Fruit fly (Drosophila melanogaster) whole organism, embryonic: Measurements from ENCODE around the gene Set2.

Experiments
- Abd-B ChIP-seq: fragments of 200-800 bp; sonication (Bioruptor generic); optimal IDR thresholded peaks from 2 replicates; lab custom pipeline; 2018; ENCODE audit warnings: missing biosample characterization, mild to moderate bottlenecking, missing genetic modification characterization, moderate library complexity
- Blimp-1 ChIP-seq: fragments of 200-800 bp; sonication (Bioruptor generic); optimal IDR thresholded peaks from 3 replicates; lab custom pipeline; 2018; ENCODE audit warnings: missing biosample characterization, missing genetic modification characterization, mild to moderate bottlenecking, moderate library complexity, missing genetic modification reagents
- C15 ChIP-seq: fragments of 200-800 bp; sonication (Bioruptor generic); IDR thresholded peaks from 3 replicates; pipeline ENCODE4 v1.3.6; 2022; ENCODE audit warnings: missing biosample characterization, missing genetic modification characterization
- CG10147 ChIP-seq: fragments of 200-800 bp; sonication (Bioruptor generic); optimal IDR thresholded peaks from 2 replicates; lab custom pipeline; 2019; ENCODE audit warnings: missing biosample characterization, mild to moderate bottlenecking, missing genetic modification characterization, moderate library complexity
- CG10959 ChIP-seq: fragments of 200-800 bp; sonication (Bioruptor generic); IDR thresholded peaks from 2 replicates; pipeline ENCODE4 v1.3.6; 2022; ENCODE audit warnings: missing biosample characterization, missing genetic modification characterization
- CG10979 ChIP-seq: fragments of 200-800 bp; sonication (Bioruptor generic); optimal IDR thresholded peaks from 2 replicates; lab custom pipeline; 2018; ENCODE audit warnings: missing biosample characterization, mild to moderate bottlenecking, missing genetic modification characterization, moderate library complexity
- CG12219 ChIP-seq: fragments of 200-800 bp; sonication (Bioruptor generic); optimal IDR thresholded peaks from 3 replicates; lab custom pipeline; 2018; ENCODE audit warnings: missing biosample characterization, mild to moderate bottlenecking, missing genetic modification characterization
- CG15011 ChIP-seq: fragments of 200-800 bp; sonication (Bioruptor generic); optimal IDR thresholded peaks from 3 replicates; lab custom pipeline; 2018; ENCODE audit warnings: missing biosample characterization, mild to moderate bottlenecking, missing genetic modification characterization
- CG15514 ChIP-seq: fragments of 200-800 bp; sonication (Bioruptor generic); optimal IDR thresholded peaks from 3 replicates; lab custom pipeline; 2017; ENCODE audit warnings: missing biosample characterization, missing genetic modification characterization, mild to moderate bottlenecking, moderate library complexity, missing genetic modification reagents
- CG1647 ChIP-seq: fragments of 200-800 bp; sonication (Bioruptor generic); optimal IDR thresholded peaks from 3 replicates; lab custom pipeline; 2016; ENCODE audit warnings: missing biosample characterization, missing genetic modification characterization
- CG1792 ChIP-seq: fragments of 200-800 bp; sonication (Bioruptor generic); optimal IDR thresholded peaks from 2 replicates; lab custom pipeline; 2016; ENCODE audit warnings: missing biosample characterization, missing genetic modification characterization
- CG18011 ChIP-seq: fragments of 200-800 bp; sonication (Bioruptor generic); optimal IDR thresholded peaks from 2 replicates; lab custom pipeline; 2017; ENCODE audit warnings: missing biosample characterization, missing genetic modification characterization, mild to moderate bottlenecking, moderate library complexity, missing genotype
- CG31224 ChIP-seq: fragments of 200-800 bp; sonication (Bioruptor generic); IDR thresholded peaks from 2 replicates; pipeline ENCODE4 v1.3.6; 2022; ENCODE audit warnings: missing biosample characterization, missing genetic modification characterization
- CG7372 ChIP-seq: fragments of 200-800 bp; sonication (Bioruptor generic); IDR thresholded peaks from 2 replicates; pipeline ENCODE4 v1.3.6; 2022; ENCODE audit warnings: missing biosample characterization, missing genetic modification characterization
- CG8290 ChIP-seq, 3 experiments: fragments of 200-800 bp; sonication (Bioruptor generic); optimal IDR thresholded peaks; 2 replicates each; lab custom pipeline; 2016 to 2019; ENCODE audit warnings: missing biosample characterization in 3 of 3, missing genetic modification characterization in 3 of 3, mild to moderate bottlenecking in 2 of 3, moderate library complexity in 1 of 3
- CG8924 ChIP-seq: fragments of 200-800 bp; optimal IDR thresholded peaks from 3 replicates; lab custom pipeline; 2019; ENCODE audit warnings: missing biosample characterization, mild to moderate bottlenecking, missing genetic modification characterization, moderate library complexity
- CG9609 ChIP-seq: fragments of 200-800 bp; sonication (Bioruptor generic); optimal IDR thresholded peaks from 3 replicates; lab custom pipeline; 2016; ENCODE audit warnings: missing biosample characterization, missing genetic modification characterization
- CG9876 ChIP-seq: fragments of 200-800 bp; sonication (Bioruptor generic); optimal IDR thresholded peaks from 2 replicates; lab custom pipeline; 2016; ENCODE audit warnings: missing biosample characterization, missing genetic modification characterization
- D ChIP-seq, 2 experiments: fragments of 200-800 bp in 1 of 2; fragments of >200 bp in 1 of 2; sonication (Bioruptor generic) in 1 of 2; optimal IDR thresholded peaks; 2 replicates in 1 of 2; 3 replicates in 1 of 2; lab custom pipeline; 2017; ENCODE audit warnings: mild to moderate bottlenecking in 1 of 2, missing biosample characterization in 1 of 2, missing genetic modification characterization in 1 of 2, missing genetic modification reagents in 1 of 2
- Dp ChIP-seq: fragments of 200-800 bp; sonication (Bioruptor generic); optimal IDR thresholded peaks from 2 replicates; lab custom pipeline; 2018; ENCODE audit warnings: missing biosample characterization, mild to moderate bottlenecking, missing genetic modification characterization, moderate library complexity
- Gug ChIP-seq: fragments of 200-800 bp; sonication (Bioruptor generic); IDR thresholded peaks from 4 replicates; pipeline ENCODE4 v1.3.6; 2022; ENCODE audit warnings: missing biosample characterization, missing genetic modification characterization
- H2.0 ChIP-seq: fragments of 200-800 bp; sonication (Bioruptor generic); IDR thresholded peaks from 2 replicates; pipeline ENCODE4 v1.3.6; 2022; ENCODE audit warnings: missing biosample characterization, missing genetic modification characterization
- MESR4 ChIP-seq: fragments of 200-800 bp; sonication (Bioruptor generic); optimal IDR thresholded peaks from 2 replicates; lab custom pipeline; 2018; ENCODE audit warnings: missing biosample characterization, mild to moderate bottlenecking, missing genetic modification characterization, moderate library complexity
- Pdp1 ChIP-seq, 2 experiments: fragments of 200-800 bp; sonication (Bioruptor generic); optimal IDR thresholded peaks; 3 replicates each; lab custom pipeline; 2016; ENCODE audit warnings: missing biosample characterization in 2 of 2, missing genetic modification characterization in 2 of 2, mild to moderate bottlenecking in 1 of 2, moderate library complexity in 1 of 2
- Sry-δ ChIP-seq: fragments of 200-800 bp; sonication (Bioruptor generic); optimal IDR thresholded peaks from 2 replicates; lab custom pipeline; 2016; ENCODE audit warnings: missing biosample characterization, missing genetic modification characterization
- Stat92E ChIP-seq, 3 experiments: fragments of >200 bp in 2 of 3; fragments of 200-800 bp in 1 of 3; sonication (Bioruptor generic) in 1 of 3; optimal IDR thresholded peaks; 2 replicates each; lab custom pipeline; 2017 to 2019; ENCODE audit warnings: missing biosample characterization in 3 of 3, missing genetic modification characterization in 3 of 3, mild to moderate bottlenecking in 1 of 3, moderate library complexity in 1 of 3
- TFAM ChIP-seq: fragments of 200-800 bp; sonication (Bioruptor generic); optimal IDR thresholded peaks from 2 replicates; lab custom pipeline; 2017; ENCODE audit warnings: missing biosample characterization, missing genetic modification characterization, inconsistent platforms
- amos ChIP-seq: fragments of 200-800 bp; sonication (Bioruptor generic); IDR thresholded peaks from 2 replicates; pipeline ENCODE4 v1.3.6; 2022; ENCODE audit warnings: missing biosample characterization, missing genetic modification characterization; ENCODE audit not compliant: partially characterized antibody
- aop ChIP-seq: fragments of 200-800 bp; sonication (Bioruptor generic); IDR thresholded peaks from 2 replicates; pipeline ENCODE4 v1.3.6; 2022; ENCODE audit warnings: missing biosample characterization, missing genetic modification characterization
- ash1 ChIP-seq: fragments of 200-800 bp; sonication (Bioruptor generic); optimal IDR thresholded peaks from 2 replicates; lab custom pipeline; 2018; ENCODE audit warnings: missing biosample characterization, mild to moderate bottlenecking, missing genetic modification characterization
- bbx ChIP-seq: fragments of 200-800 bp; sonication (Bioruptor generic); IDR thresholded peaks from 2 replicates; pipeline ENCODE4 v1.3.6; 2022; ENCODE audit warnings: missing biosample characterization, missing genetic modification characterization; ENCODE audit not compliant: partially characterized antibody
- cato ChIP-seq: fragments of 200-800 bp; sonication (Bioruptor generic); optimal IDR thresholded peaks from 2 replicates; lab custom pipeline; 2016; ENCODE audit warnings: missing biosample characterization, missing genetic modification characterization, borderline replicate concordance
- corto ChIP-seq: fragments of 200-800 bp; sonication (Bioruptor generic); optimal IDR thresholded peaks from 2 replicates; lab custom pipeline; 2016; ENCODE audit warnings: missing biosample characterization, mild to moderate bottlenecking, missing genetic modification characterization, moderate library complexity
- disco-r ChIP-seq: fragments of 200-800 bp; sonication (Bioruptor generic); optimal IDR thresholded peaks from 2 replicates; lab custom pipeline; 2016; ENCODE audit warnings: missing biosample characterization, missing genetic modification characterization
- eyg ChIP-seq: fragments of 200-800 bp; sonication (Bioruptor generic); optimal IDR thresholded peaks from 3 replicates; lab custom pipeline; 2016; ENCODE audit warnings: missing biosample characterization, missing genetic modification characterization
- hkb ChIP-seq, 2 experiments: fragments of 200-800 bp in 1 of 2; fragments of >200 bp in 1 of 2; sonication (Bioruptor generic) in 1 of 2; IDR thresholded peaks in 1 of 2; optimal IDR thresholded peaks in 1 of 2; 2 replicates each; pipeline versions ENCODE4 v1.3.6 to Lab custom; 2017 to 2022; ENCODE audit warnings: missing biosample characterization in 1 of 2, missing genetic modification characterization in 1 of 2
- insv ChIP-seq, 2 experiments: fragments of 200-800 bp; sonication (Bioruptor generic); optimal IDR thresholded peaks; 3 replicates each; lab custom pipeline; 2016 to 2018; ENCODE audit warnings: missing biosample characterization in 2 of 2, missing genetic modification characterization in 2 of 2
- klu ChIP-seq: fragments of 200-800 bp; sonication (Bioruptor generic); IDR thresholded peaks from 2 replicates; pipeline ENCODE4 v1.3.6; 2022; ENCODE audit warnings: missing biosample characterization, missing genetic modification characterization
- nerfin-1 ChIP-seq: fragments of 200-800 bp; sonication (Bioruptor generic); optimal IDR thresholded peaks from 3 replicates; lab custom pipeline; 2019; ENCODE audit warnings: missing biosample characterization, mild to moderate bottlenecking, missing genetic modification characterization, moderate library complexity
- nom ChIP-seq: fragments of 200-800 bp; sonication (Bioruptor generic); optimal IDR thresholded peaks from 2 replicates; lab custom pipeline; 2017; ENCODE audit warnings: missing biosample characterization, missing genetic modification characterization, mild to moderate bottlenecking, moderate library complexity, missing genetic modification reagents
- pita ChIP-seq: fragments of 200-800 bp; sonication (Bioruptor generic); optimal IDR thresholded peaks from 2 replicates; lab custom pipeline; 2017; ENCODE audit warnings: missing biosample characterization, mild to moderate bottlenecking, missing genetic modification characterization
- pzg ChIP-seq: fragments of 200-800 bp; sonication (Bioruptor generic); optimal IDR thresholded peaks from 3 replicates; lab custom pipeline; 2018; ENCODE audit warnings: missing biosample characterization, mild to moderate bottlenecking, missing genetic modification characterization, moderate library complexity
- sd ChIP-seq: fragments of 200-800 bp; sonication (Bioruptor generic); optimal IDR thresholded peaks from 3 replicates; lab custom pipeline; 2018; ENCODE audit warnings: missing biosample characterization, mild to moderate bottlenecking, missing genetic modification characterization, moderate library complexity
- sob ChIP-seq: fragments of 200-800 bp; sonication (Bioruptor generic); IDR thresholded peaks from 2 replicates; pipeline ENCODE4 v1.3.6; 2022; ENCODE audit warnings: missing biosample characterization, missing genetic modification characterization
- ssp ChIP-seq: fragments of 200-800 bp; sonication (Bioruptor generic); IDR thresholded peaks from 2 replicates; pipeline ENCODE4 v1.3.6; 2022; ENCODE audit warnings: missing biosample characterization, missing genetic modification characterization
- stc ChIP-seq: fragments of 200-800 bp; sonication (Bioruptor generic); IDR thresholded peaks from 2 replicates; pipeline ENCODE4 v1.3.6; 2022; ENCODE audit warnings: missing biosample characterization, missing genetic modification characterization
- stwl ChIP-seq: fragments of 200-800 bp; sonication (Bioruptor generic); optimal IDR thresholded peaks from 3 replicates; lab custom pipeline; 2018; ENCODE audit warnings: missing biosample characterization, mild to moderate bottlenecking, missing genetic modification characterization, moderate library complexity
- trem ChIP-seq: fragments of 200-800 bp; optimal IDR thresholded peaks from 3 replicates; lab custom pipeline; 2019; ENCODE audit warnings: missing biosample characterization, mild to moderate bottlenecking, missing genetic modification characterization, moderate library complexity
- wdn ChIP-seq: fragments of 200-800 bp; sonication (Bioruptor generic); IDR thresholded peaks from 2 replicates; pipeline ENCODE4 v1.3.6; 2022; ENCODE audit warnings: missing biosample characterization, missing genetic modification characterization

Gene Set2

dm6 chrX:13421059-13421458, 8.0 kb downstream of the Set2 start (continued):
- peak; percentile 29 for TF ChIP-seq pzg (GFP tag; lab: Kevin White, UChicago)
- peak in 1 of 2 experiments; percentile 73 for TF ChIP-seq Pdp1 (GFP tag; optimal IDR thresholded peaks at IDR 0.05; lab: Kevin White, UChicago)
- no peak for TF ChIP-seq MESR4 (GFP tag; lab: Kevin White, UChicago)
- peak; percentile 84 for TF ChIP-seq stwl (tag; lab: Kevin White, UChicago)
- TF ChIP-seq eyg (GFP tag; lab: Kevin White, UChicago): no peak
- TF ChIP-seq wdn (GFP tag; lab: Robert Waterston, UW): no peak
- TF ChIP-seq CG10959 (GFP tag; lab: Robert Waterston, UW): no peak
- TF ChIP-seq amos (GFP tag; lab: Robert Waterston, UW): no peak
- no peak for TF ChIP-seq nom (GFP tag; lab: Kevin White, UChicago)
- no peak for TF ChIP-seq CG10979 (tag; lab: Kevin White, UChicago)
- no peak for TF ChIP-seq ash1 (GFP tag; lab: Kevin White, UChicago)
- no peak for TF ChIP-seq C15 (GFP tag; lab: Robert Waterston, UW)
- no peak for TF ChIP-seq CG12219
- TF ChIP-seq insv (GFP tag; optimal IDR thresholded peaks at IDR 0.05; lab: Kevin White, UChicago): peak; percentile 92 to 98
- TF ChIP-seq pita (GFP tag; lab: Kevin White, UChicago): peak; percentile 36
- no peak for TF ChIP-seq CG1792 (GFP tag; lab: Kevin White, UChicago)
- TF ChIP-seq CG18011 (GFP tag; lab: Kevin White, UChicago): no peak
- TF ChIP-seq bbx: peak; percentile 16; the same call in 1 of the 2 replicates
- no peak for TF ChIP-seq CG1647 (GFP tag; lab: Kevin White, UChicago)
- TF ChIP-seq CG15514: peak; percentile 21
- TF ChIP-seq klu (GFP tag; lab: Robert Waterston, UW): no peak
- TF ChIP-seq Stat92E (GFP tag; optimal IDR thresholded peaks at IDR 0.05; lab: Kevin White, UChicago): peak in 1 of 3 experiments; percentile 18
- TF ChIP-seq CG31224 (GFP tag; lab: Robert Waterston, UW): no peak
- no peak for TF ChIP-seq Gug (GFP tag; lab: Robert Waterston, UW)
- TF ChIP-seq stc: no peak
- no peak for TF ChIP-seq sob (GFP tag; lab: Robert Waterston, UW)
- TF ChIP-seq hkb (optimal IDR thresholded peaks at IDR 0.05; lab: Kevin White, UChicago): no peak
- TF ChIP-seq hkb (GFP tag; IDR thresholded peaks at IDR 0.05; lab: Robert Waterston, UW): no peak
- no peak for TF ChIP-seq CG7372 (GFP tag; lab: Robert Waterston, UW)
- no peak for TF ChIP-seq CG9609 (GFP tag; lab: Kevin White, UChicago)
- peak; percentile 11 for TF ChIP-seq Sry-δ (GFP tag; lab: Kevin White, UChicago)
- TF ChIP-seq nerfin-1 (tag; lab: Kevin White, UChicago): no peak
- peak; percentile 90 for TF ChIP-seq Dp (GFP tag; lab: Kevin White, UChicago)
- TF ChIP-seq corto (GFP tag; lab: Kevin White, UChicago): no peak
- TF ChIP-seq H2.0 (GFP tag; lab: Robert Waterston, UW): no peak
- TF ChIP-seq Abd-B (GFP tag; lab: Kevin White, UChicago): peak; percentile 55
- TF ChIP-seq CG15011 (GFP tag; lab: Kevin White, UChicago): no peak
- TF ChIP-seq ssp: no peak
- TF ChIP-seq aop (GFP tag; lab: Robert Waterston, UW): no peak
- peak; percentile 30 for TF ChIP-seq trem (tag; lab: Kevin White, UChicago)
- TF ChIP-seq CG9876 (GFP tag; lab: Kevin White, UChicago): no peak
- TF ChIP-seq CG8924: no peak
- TF ChIP-seq CG10147 (GFP tag; lab: Kevin White, UChicago): no peak
- TF ChIP-seq cato (GFP tag; lab: Kevin White, UChicago): no peak
- no peak for TF ChIP-seq D (optimal IDR thresholded peaks at IDR 0.05; lab: Kevin White, UChicago)
- TF ChIP-seq D (GFP tag; optimal IDR thresholded peaks at IDR 0.05; lab: Kevin White, UChicago): no peak
- peak; percentile 49 for TF ChIP-seq CG8290 (GFP tag; optimal IDR thresholded peaks at IDR 0.05; lab: Kevin White, UChicago)
- TF ChIP-seq CG8290 (tag; optimal IDR thresholded peaks at IDR 0.05; lab: Kevin White, UChicago): no peak
- no peak for TF ChIP-seq sd (tag; lab: Kevin White, UChicago)
- TF ChIP-seq Blimp-1 (GFP tag; lab: Kevin White, UChicago): no peak
- no peak for TF ChIP-seq TFAM (GFP tag; lab: Kevin White, UChicago)
- no peak for TF ChIP-seq disco-r
